Worm (Caenorhabditis elegans) whole organism, young adult: ENCODE data around the gene cct-5.

Experiments used
- B0019.2 ChIP-seq: fragments of 200-800 bp; sonication (Bioruptor generic); conservative IDR thresholded peaks from 2 replicates; pipeline ENCODE4 v1.3.6; 2022; ENCODE audit warnings: missing genetic modification reagents, missing genetic modification characterization, missing compliant biosample characterization
- B0035.1 ChIP-seq: sonication (generic microtip); optimal IDR thresholded peaks from 2 replicates; lab custom pipeline; 2016; ENCODE audit warnings: missing genetic modification characterization, mild to moderate bottlenecking, missing compliant biosample characterization, missing genotype, missing genetic modification reagents
- B0261.1 ChIP-seq: sonication (generic microtip); optimal IDR thresholded peaks from 2 replicates; lab custom pipeline; 2016; ENCODE audit warnings: mild to moderate bottlenecking, missing genetic modification characterization, moderate library complexity, missing compliant biosample characterization
- D2030.7 ChIP-seq: fragments of 200-800 bp; sonication (Bioruptor generic); IDR thresholded peaks from 2 replicates; pipeline ENCODE4 v1.3.6; 2022; ENCODE audit warnings: missing genetic modification reagents, missing genetic modification characterization, missing compliant biosample characterization
- F10E7.11 ChIP-seq: sonication (generic microtip); optimal IDR thresholded peaks from 2 replicates; lab custom pipeline; 2017; ENCODE audit warnings: mild to moderate bottlenecking, missing genetic modification characterization, moderate library complexity, missing compliant biosample characterization
- F23B12.7 ChIP-seq: sonication (generic microtip); optimal IDR thresholded peaks from 2 replicates; lab custom pipeline; 2017; ENCODE audit warnings: missing genetic modification characterization, mild to moderate bottlenecking, missing compliant biosample characterization, antibody characterized with exemption, moderate library complexity; ENCODE audit not compliant: insufficient read depth
- F49E8.2 ChIP-seq: sonication (generic microtip); optimal IDR thresholded peaks from 3 replicates; lab custom pipeline; 2017; ENCODE audit warnings: missing genetic modification characterization, mild to moderate bottlenecking, missing compliant biosample characterization, antibody characterized with exemption, moderate library complexity; ENCODE audit not compliant: insufficient read depth
- F52B5.7 ChIP-seq: sonication (generic microtip); optimal IDR thresholded peaks from 2 replicates; lab custom pipeline; 2016; ENCODE audit warnings: mild to moderate bottlenecking, missing genetic modification characterization, missing compliant biosample characterization
- Y53F4B.3 ChIP-seq: fragments of 200-800 bp; sonication (Bioruptor generic); IDR thresholded peaks from 2 replicates; pipeline ENCODE4 v1.3.6; 2022; ENCODE audit warnings: missing genetic modification reagents, missing genetic modification characterization, missing compliant biosample characterization
- Y67H2A.10 ChIP-seq: fragments of 200-800 bp; sonication (Bioruptor generic); conservative IDR thresholded peaks from 2 replicates; pipeline ENCODE4 v1.3.6; 2022; ENCODE audit warnings: missing genetic modification reagents, missing genetic modification characterization, missing compliant biosample characterization
- Y95B8A.8 ChIP-seq: fragments of 200-800 bp; sonication (Bioruptor generic); IDR thresholded peaks from 2 replicates; pipeline ENCODE4 v1.3.6; 2022; ENCODE audit warnings: missing genetic modification reagents, missing genetic modification characterization, missing compliant biosample characterization
- akir-1 ChIP-seq: fragments of 200-800 bp; sonication (Bioruptor generic); optimal IDR thresholded peaks from 2 replicates; lab custom pipeline; 2018; ENCODE audit warnings: mild to moderate bottlenecking, missing genetic modification characterization, moderate library complexity, missing compliant biosample characterization
- attf-6 ChIP-seq: fragments of 200-800 bp; sonication (Bioruptor generic); IDR thresholded peaks from 2 replicates; pipeline ENCODE4 v1.3.6; 2022; ENCODE audit warnings: missing genetic modification reagents, missing genetic modification characterization, missing compliant biosample characterization
- ceh-27 ChIP-seq: fragments of 200-800 bp; sonication (Bioruptor generic); optimal IDR thresholded peaks from 2 replicates; lab custom pipeline; 2018; ENCODE audit warnings: mild to moderate bottlenecking, missing genetic modification characterization, moderate library complexity, missing compliant biosample characterization
- ceh-79 ChIP-seq: sonication (generic microtip); optimal IDR thresholded peaks from 2 replicates; lab custom pipeline; 2017; ENCODE audit warnings: mild to moderate bottlenecking, missing genetic modification characterization, missing compliant biosample characterization
- chd-7 ChIP-seq: sonication (generic microtip); optimal IDR thresholded peaks from 2 replicates; lab custom pipeline; 2016; ENCODE audit warnings: mild to moderate bottlenecking, missing genetic modification characterization, moderate library complexity, missing compliant biosample characterization
- dox-1 ChIP-seq: fragments of 200-800 bp; sonication (Bioruptor generic); IDR thresholded peaks from 2 replicates; pipeline ENCODE4 v1.3.6; 2022; ENCODE audit warnings: missing genetic modification reagents, missing genetic modification characterization, missing compliant biosample characterization
- dpff-1 ChIP-seq: sonication (generic microtip); optimal IDR thresholded peaks from 2 replicates; lab custom pipeline; 2017; ENCODE audit warnings: mild to moderate bottlenecking, missing genetic modification characterization, missing compliant biosample characterization
- dpl-1 ChIP-seq: fragments of 150-350 bp; optimal IDR thresholded peaks from 2 replicates; lab custom pipeline; 2014; ENCODE audit warnings: missing biosample characterization, missing genetic modification reagents, missing genetic modification characterization
- efl-1 ChIP-seq: fragments of 150-350 bp; optimal IDR thresholded peaks from 2 replicates; lab custom pipeline; 2014; ENCODE audit warnings: missing biosample characterization, missing genetic modification reagents, missing genetic modification characterization
- hrde-1 ChIP-seq: sonication (generic microtip); optimal IDR thresholded peaks from 2 replicates; lab custom pipeline; 2016; ENCODE audit warnings: missing genetic modification characterization, mild to moderate bottlenecking, missing compliant biosample characterization, moderate library complexity, missing genotype, missing genetic modification reagents, borderline replicate concordance
- hsf-1 ChIP-seq: fragments of 200-800 bp; sonication (Bioruptor generic); IDR thresholded peaks from 2 replicates; pipeline ENCODE4 v1.3.6; 2022; ENCODE audit warnings: missing genetic modification reagents, missing genetic modification characterization, missing compliant biosample characterization
- lin-35 ChIP-seq, 3 experiments: fragments of 150-350 bp in 2 of 3; sonication (generic microtip) in 1 of 3; optimal IDR thresholded peaks; 2 replicates each; lab custom pipeline; 2014 to 2018; ENCODE audit warnings: missing biosample characterization in 3 of 3, missing genetic modification characterization in 3 of 3, missing genetic modification reagents in 3 of 3
- lin-40 ChIP-seq: sonication (generic microtip); optimal IDR thresholded peaks from 2 replicates; lab custom pipeline; 2016; ENCODE audit warnings: missing genetic modification characterization, mild to moderate bottlenecking, missing compliant biosample characterization, missing genotype, missing genetic modification reagents
- lsy-27 ChIP-seq: sonication (generic microtip); optimal IDR thresholded peaks from 2 replicates; lab custom pipeline; 2017; ENCODE audit warnings: missing genetic modification characterization, mild to moderate bottlenecking, missing compliant biosample characterization, antibody characterized with exemption, missing genotype, borderline replicate concordance; ENCODE audit not compliant: insufficient read depth
- madf-6 ChIP-seq: fragments of 200-800 bp; sonication (Bioruptor generic); IDR thresholded peaks from 2 replicates; pipeline ENCODE4 v1.3.6; 2022; ENCODE audit warnings: missing genetic modification reagents, missing genetic modification characterization, missing compliant biosample characterization
- madf-8 ChIP-seq: fragments of 200-800 bp; sonication (Bioruptor generic); conservative IDR thresholded peaks from 2 replicates; pipeline ENCODE4 v1.3.6; 2022; ENCODE audit warnings: missing genetic modification reagents, missing genetic modification characterization, missing compliant biosample characterization
- mxl-1 ChIP-seq: sonication (generic microtip); optimal IDR thresholded peaks from 2 replicates; lab custom pipeline; 2016; ENCODE audit warnings: missing genetic modification characterization, missing compliant biosample characterization
- nhr-80 ChIP-seq: sonication (generic microtip); optimal IDR thresholded peaks from 2 replicates; lab custom pipeline; 2016; ENCODE audit warnings: missing genetic modification characterization, missing compliant biosample characterization
- nhr-90 ChIP-seq: sonication (generic microtip); optimal IDR thresholded peaks from 2 replicates; lab custom pipeline; 2016; ENCODE audit warnings: missing genotype, mild to moderate bottlenecking, missing genetic modification characterization, missing compliant biosample characterization
- pbrm-1 ChIP-seq: fragments of 200-800 bp; sonication (Bioruptor generic); IDR thresholded peaks from 2 replicates; pipeline ENCODE4 v1.3.6; 2022; ENCODE audit warnings: missing genetic modification reagents, missing genetic modification characterization, missing compliant biosample characterization
- repo-1 ChIP-seq: sonication (generic microtip); optimal IDR thresholded peaks from 2 replicates; lab custom pipeline; 2017; ENCODE audit warnings: mild to moderate bottlenecking, missing genetic modification characterization, missing compliant biosample characterization
- snpc-1.1 ChIP-seq: sonication (generic microtip); optimal IDR thresholded peaks from 2 replicates; lab custom pipeline; 2017; ENCODE audit warnings: missing genetic modification characterization, mild to moderate bottlenecking, missing compliant biosample characterization, antibody characterized with exemption, moderate library complexity, missing genotype, missing genetic modification reagents; ENCODE audit not compliant: insufficient read depth
- tbp1 ChIP-seq: fragments of 200-800 bp; sonication (Bioruptor generic); optimal IDR thresholded peaks from 2 replicates; lab custom pipeline; 2018; ENCODE audit warnings: mild to moderate bottlenecking, missing genetic modification characterization, missing compliant biosample characterization
- tlf-1 ChIP-seq: fragments of 200-800 bp; sonication (Bioruptor generic); optimal IDR thresholded peaks from 2 replicates; lab custom pipeline; 2018; ENCODE audit warnings: mild to moderate bottlenecking, missing genetic modification characterization, missing compliant biosample characterization
- unc-130 ChIP-seq: sonication (generic microtip); optimal IDR thresholded peaks from 2 replicates; lab custom pipeline; 2016; ENCODE audit warnings: missing genetic modification reagents, missing genetic modification characterization, missing compliant biosample characterization
- unc-62 ChIP-seq: fragments of 150-350 bp; optimal IDR thresholded peaks from 2 replicates; lab custom pipeline; 2014; ENCODE audit warnings: missing biosample characterization, missing genetic modification reagents, missing genetic modification characterization
- ztf-28 ChIP-seq: fragments of 200-800 bp; sonication (Bioruptor generic); IDR thresholded peaks from 2 replicates; pipeline ENCODE4 v1.3.6; 2022; ENCODE audit warnings: missing genetic modification reagents, missing genetic modification characterization, missing compliant biosample characterization
- ztf-3 ChIP-seq: fragments of 200-800 bp; sonication (Bioruptor generic); optimal IDR thresholded peaks from 2 replicates; lab custom pipeline; 2018; ENCODE audit warnings: mild to moderate bottlenecking, missing genetic modification characterization, missing compliant biosample characterization

Gene cct-5

ce11 chrIII:4508064-4508905 lies at the start of gene cct-5, which contains the start of gene F25F2.1 (continued):
- 0 out of 2 replicates have a peak, but pooled peaks have one; percentile 62 for TF ChIP-seq Y95B8A.8 (GFP tag; lab: Robert Waterston, UW)
- TF ChIP-seq efl-1 (GFP tag; lab: Kevin White, UChicago), result peak; percentile 97
- TF ChIP-seq B0019.2, result peak; percentile 88
- peak; percentile 92 for TF ChIP-seq D2030.7
- no peak for TF ChIP-seq Y53F4B.3
- TF ChIP-seq unc-130 (GFP tag; lab: Kevin White, UChicago), result peak; percentile 79
- no peak for TF ChIP-seq ztf-3 (GFP tag; lab: Kevin White, UChicago)
- TF ChIP-seq dpl-1 (GFP tag; lab: Kevin White, UChicago), result peak; percentile 96
- peak; percentile 65; the same call in 1 of the 2 replicates for TF ChIP-seq Y67H2A.10 (GFP tag; lab: Robert Waterston, UW)
- TF ChIP-seq tlf-1, result peak; percentile 90
- TF ChIP-seq dpff-1 (tag; lab: Kevin White, UChicago), result no peak
- TF ChIP-seq hsf-1 (GFP tag; lab: Robert Waterston, UW), result peak; percentile 98
- peak; percentile 97 for TF ChIP-seq madf-8 (GFP tag; lab: Robert Waterston, UW)
- peak; percentile 70 for TF ChIP-seq tbp1 (GFP tag; lab: Kevin White, UChicago)

- TF ChIP-seq akir-1 (GFP tag; lab: Kevin White, UChicago) (no peak), F23B12.7 (tag; lab: Kevin White, UChicago) (no peak), repo-1 (tag; lab: Kevin White, UChicago) (peak; percentile 28), B0035.1 (tag; lab: Kevin White, UChicago) (no peak), F49E8.2 (tag; lab: Kevin White, UChicago) (no peak), lin-40 (tag; lab: Kevin White, UChicago) (no peak)
Observed at ce11 chrIII:4555345-4555744, 47.4 kb upstream of the cct-5 start.

- TF ChIP-seq hrde-1 (no peak), dpff-1 (tag; lab: Kevin White, UChicago) (no peak), dox-1 (GFP tag; lab: Robert Waterston, UW) (no peak), F10E7.11 (tag; lab: Kevin White, UChicago) (no peak), F52B5.7 (tag; lab: Kevin White, UChicago) (no peak), hsf-1 (GFP tag; lab: Robert Waterston, UW) (no peak), chd-7 (no peak), lin-35 (GFP tag; optimal IDR thresholded peaks at IDR 0.05; lab: Kevin White, UChicago) (no peak), F23B12.7 (tag; lab: Kevin White, UChicago) (no peak)
Observed at ce11 chrIII:4553316-4553715, 45.4 kb upstream of the cct-5 start, which contains the start of gene imph-1. imph-1 (plus strand) TSS chrIII:4553616.

- TF ChIP-seq nhr-80 (peak; percentile 40), F23B12.7 (tag; lab: Kevin White, UChicago) (no peak), snpc-1.1 (tag; lab: Kevin White, UChicago) (no peak), madf-6 (GFP tag; lab: Robert Waterston, UW) (0 out of 2 replicates have a peak, but pooled peaks have one; percentile 23)
Observed at ce11 chrIII:4552872-4553271, 45.0 kb upstream of the cct-5 start.

- TF ChIP-seq mxl-1 (tag; lab: Kevin White, UChicago) (no peak), unc-130 (GFP tag; lab: Kevin White, UChicago) (no peak), nhr-90 (tag; lab: Kevin White, UChicago) (peak; percentile 45), attf-6 (no peak), B0035.1 (tag; lab: Kevin White, UChicago) (no peak), unc-62 (GFP tag; lab: Kevin White, UChicago) (no peak), ceh-27 (GFP tag; lab: Kevin White, UChicago) (peak; percentile 88), pbrm-1 (GFP tag; lab: Robert Waterston, UW) (0 out of 2 replicates have a peak, but pooled peaks have one; percentile 18), ceh-79 (tag; lab: Kevin White, UChicago) (no peak), lsy-27 (tag; lab: Kevin White, UChicago) (no peak), ztf-28 (GFP tag; lab: Robert Waterston, UW) (no peak), B0261.1 (no peak)
Observed at ce11 chrIII:4551963-4552362, 44.0 kb upstream of the cct-5 start.
